Fruit fly (Drosophila melanogaster) whole organism, embryonic: ENCODE measurements around the gene P5CDh2.
A peak's percentile ranks its signal among the peaks of the same experiment; 100 is the strongest.

Experiments
- B-H1 ChIP-seq: fragments of 200-800 bp; sonication (Bioruptor generic); IDR thresholded peaks from 3 replicates; pipeline ENCODE4 v1.3.6; 2022; ENCODE audit warnings: missing biosample characterization, missing genetic modification characterization
- B-H2 ChIP-seq: fragments of 200-800 bp; sonication (Bioruptor generic); optimal IDR thresholded peaks from 2 replicates; lab custom pipeline; 2018; ENCODE audit warnings: missing biosample characterization, mild to moderate bottlenecking, missing genetic modification characterization
- BEAF-32 ChIP-seq: fragments of 200-800 bp; sonication (Bioruptor generic); optimal IDR thresholded peaks from 3 replicates; lab custom pipeline; 2017; ENCODE audit warnings: missing biosample characterization, missing genetic modification characterization, mild to moderate bottlenecking, moderate library complexity, missing genetic modification reagents
- CG10147 ChIP-seq: fragments of 200-800 bp; sonication (Bioruptor generic); optimal IDR thresholded peaks from 2 replicates; lab custom pipeline; 2019; ENCODE audit warnings: missing biosample characterization, mild to moderate bottlenecking, missing genetic modification characterization, moderate library complexity
- CG12155 ChIP-seq: fragments of 200-800 bp; sonication (Bioruptor generic); optimal IDR thresholded peaks from 3 replicates; lab custom pipeline; 2016; ENCODE audit warnings: missing biosample characterization, missing genetic modification characterization
- CG1233 ChIP-seq: fragments of 200-800 bp; sonication (Bioruptor generic); optimal IDR thresholded peaks from 4 replicates; lab custom pipeline; 2018; ENCODE audit warnings: missing biosample characterization, mild to moderate bottlenecking, missing genetic modification characterization
- CG12391 ChIP-seq: fragments of 200-800 bp; sonication (Bioruptor generic); optimal IDR thresholded peaks from 3 replicates; lab custom pipeline; 2018; ENCODE audit warnings: missing biosample characterization, mild to moderate bottlenecking, missing genetic modification characterization, moderate library complexity
- CG12744 ChIP-seq: fragments of 200-800 bp; sonication (Bioruptor generic); optimal IDR thresholded peaks from 2 replicates; lab custom pipeline; 2016; ENCODE audit warnings: missing biosample characterization, missing genetic modification characterization
- CG13296 ChIP-seq: fragments of 200-800 bp; sonication (Bioruptor generic); optimal IDR thresholded peaks from 3 replicates; lab custom pipeline; 2018; ENCODE audit warnings: missing biosample characterization, mild to moderate bottlenecking, missing genetic modification characterization
- CG13775 ChIP-seq: fragments of 200-800 bp; sonication (Bioruptor generic); optimal IDR thresholded peaks from 3 replicates; lab custom pipeline; 2017; ENCODE audit warnings: missing biosample characterization, mild to moderate bottlenecking, missing genetic modification characterization
- CG14050 ChIP-seq: fragments of 200-800 bp; sonication (Bioruptor generic); IDR thresholded peaks from 3 replicates; pipeline ENCODE4 v1.3.6; 2022; ENCODE audit warnings: missing biosample characterization, missing genetic modification characterization
- CG18764 ChIP-seq: fragments of 200-800 bp; sonication (Bioruptor generic); optimal IDR thresholded peaks from 3 replicates; lab custom pipeline; 2016; ENCODE audit warnings: missing biosample characterization, missing genetic modification characterization
- CG30403 ChIP-seq: fragments of 200-800 bp; sonication (Bioruptor generic); optimal IDR thresholded peaks from 3 replicates; lab custom pipeline; 2016; ENCODE audit warnings: missing biosample characterization, missing genetic modification characterization
- CG32772 ChIP-seq: fragments of 200-800 bp; sonication (Bioruptor generic); IDR thresholded peaks from 2 replicates; pipeline ENCODE4 v1.3.6; 2022; ENCODE audit warnings: missing biosample characterization, missing genetic modification characterization
- CG42726 ChIP-seq: fragments of 200-800 bp; sonication (Bioruptor generic); IDR thresholded peaks from 2 replicates; pipeline ENCODE4 v1.3.6; 2022; ENCODE audit warnings: missing biosample characterization, missing genetic modification characterization; ENCODE audit not compliant: partially characterized antibody
- CG7786 ChIP-seq: fragments of 200-800 bp; sonication (Bioruptor generic); optimal IDR thresholded peaks from 2 replicates; lab custom pipeline; 2016; ENCODE audit warnings: missing biosample characterization, missing genetic modification characterization
- CG7928 ChIP-seq: fragments of 200-800 bp; sonication (Bioruptor generic); optimal IDR thresholded peaks from 2 replicates; lab custom pipeline; 2017; ENCODE audit warnings: missing biosample characterization, mild to moderate bottlenecking, missing genetic modification characterization
- CG8089 ChIP-seq: fragments of 200-800 bp; sonication (Bioruptor generic); optimal IDR thresholded peaks from 3 replicates; lab custom pipeline; 2016; ENCODE audit warnings: missing biosample characterization, missing genetic modification characterization
- CG8944 ChIP-seq: fragments of 200-800 bp; sonication (Bioruptor generic); optimal IDR thresholded peaks from 3 replicates; lab custom pipeline; 2016; ENCODE audit warnings: missing biosample characterization, missing genetic modification characterization
- CG9437 ChIP-seq: fragments of 200-800 bp; sonication (Bioruptor generic); optimal IDR thresholded peaks from 2 replicates; lab custom pipeline; 2018; ENCODE audit warnings: missing biosample characterization, mild to moderate bottlenecking, missing genetic modification characterization
- CG9609 ChIP-seq: fragments of 200-800 bp; sonication (Bioruptor generic); optimal IDR thresholded peaks from 3 replicates; lab custom pipeline; 2016; ENCODE audit warnings: missing biosample characterization, missing genetic modification characterization
- Dll ChIP-seq: fragments of 200-800 bp; sonication (Bioruptor generic); IDR thresholded peaks from 4 replicates; pipeline ENCODE4 v1.3.6; 2022; ENCODE audit warnings: missing biosample characterization, missing genetic modification characterization; ENCODE audit not compliant: partially characterized antibody
- Fer3 ChIP-seq: fragments of 200-800 bp; sonication (Bioruptor generic); optimal IDR thresholded peaks from 2 replicates; lab custom pipeline; 2018; ENCODE audit warnings: missing biosample characterization, mild to moderate bottlenecking, missing genetic modification characterization, moderate library complexity
- HLHmδ ChIP-seq: fragments of 200-800 bp; sonication (Bioruptor generic); optimal IDR thresholded peaks from 2 replicates; lab custom pipeline; 2018; ENCODE audit warnings: missing biosample characterization, mild to moderate bottlenecking, missing genetic modification characterization, moderate library complexity
- PHDP ChIP-seq: fragments of 200-800 bp; sonication (Bioruptor generic); optimal IDR thresholded peaks from 3 replicates; lab custom pipeline; 2018; ENCODE audit warnings: missing biosample characterization, mild to moderate bottlenecking, missing genetic modification characterization, moderate library complexity
- Sox102F ChIP-seq: fragments of 200-800 bp; sonication (Bioruptor generic); optimal IDR thresholded peaks from 2 replicates; lab custom pipeline; 2018; ENCODE audit warnings: missing biosample characterization, mild to moderate bottlenecking, missing genetic modification characterization, moderate library complexity
- Taf1 ChIP-seq: fragments of 200-800 bp; sonication (Bioruptor generic); IDR thresholded peaks from 2 replicates; pipeline ENCODE4 v1.3.6; 2022; ENCODE audit warnings: missing biosample characterization, missing genetic modification characterization
- Xrp1 ChIP-seq: fragments of 200-800 bp; sonication (Bioruptor generic); IDR thresholded peaks from 2 replicates; pipeline ENCODE4 v1.3.6; 2022; ENCODE audit warnings: missing biosample characterization, missing genetic modification characterization
- az2 ChIP-seq: fragments of 200-800 bp; sonication (Bioruptor generic); optimal IDR thresholded peaks from 3 replicates; lab custom pipeline; 2016; ENCODE audit warnings: missing biosample characterization, missing genetic modification characterization
- bcd ChIP-seq: fragments of 200-800 bp; sonication (Bioruptor generic); optimal IDR thresholded peaks from 2 replicates; lab custom pipeline; 2017; ENCODE audit warnings: missing biosample characterization, mild to moderate bottlenecking, missing genetic modification characterization
- bsh ChIP-seq, 2 experiments: fragments of 200-800 bp; sonication (Bioruptor generic); optimal IDR thresholded peaks; 2 replicates each; lab custom pipeline; 2017 to 2018; ENCODE audit warnings: mild to moderate bottlenecking in 2 of 2, missing biosample characterization in 2 of 2, missing genetic modification characterization in 2 of 2, moderate library complexity in 1 of 2
- cas ChIP-seq: fragments of 200-800 bp; sonication (Bioruptor generic); IDR thresholded peaks from 2 replicates; pipeline ENCODE4 v1.3.6; 2022; ENCODE audit warnings: missing biosample characterization, missing genetic modification characterization
- chm ChIP-seq: fragments of 200-800 bp; sonication (Bioruptor generic); IDR thresholded peaks from 2 replicates; pipeline ENCODE4 v1.3.6; 2022; ENCODE audit warnings: missing biosample characterization, missing genetic modification characterization
- corto ChIP-seq: fragments of 200-800 bp; sonication (Bioruptor generic); optimal IDR thresholded peaks from 2 replicates; lab custom pipeline; 2016; ENCODE audit warnings: missing biosample characterization, mild to moderate bottlenecking, missing genetic modification characterization, moderate library complexity
- dysf ChIP-seq: fragments of 200-800 bp; sonication (Bioruptor generic); IDR thresholded peaks from 3 replicates; pipeline ENCODE4 v1.3.6; 2022; ENCODE audit warnings: missing biosample characterization, missing genetic modification characterization
- gce ChIP-seq: fragments of 200-800 bp; sonication (Bioruptor generic); IDR thresholded peaks from 3 replicates; pipeline ENCODE4 v1.3.6; 2022; ENCODE audit warnings: missing biosample characterization, missing genetic modification characterization
- hth ChIP-seq: fragments of >200 bp; optimal IDR thresholded peaks from 2 replicates; lab custom pipeline; 2017; ENCODE audit warnings: inconsistent platforms
- ind ChIP-seq: fragments of 200-800 bp; sonication (Bioruptor generic); optimal IDR thresholded peaks from 3 replicates; lab custom pipeline; 2016; ENCODE audit warnings: missing biosample characterization, missing genetic modification characterization
- insv ChIP-seq, 2 experiments: fragments of 200-800 bp; sonication (Bioruptor generic); optimal IDR thresholded peaks; 3 replicates each; lab custom pipeline; 2016 to 2018; ENCODE audit warnings: missing biosample characterization in 2 of 2, missing genetic modification characterization in 2 of 2
- jigr1 ChIP-seq: fragments of 200-800 bp; sonication (Bioruptor generic); IDR thresholded peaks from 3 replicates; pipeline ENCODE4 v1.3.6; 2022; ENCODE audit warnings: missing biosample characterization, missing genetic modification characterization
- otp ChIP-seq: fragments of 200-800 bp; sonication (Bioruptor generic); IDR thresholded peaks from 3 replicates; pipeline ENCODE4, ENCODE4 v1.3.6; 2022; ENCODE audit warnings: missing biosample characterization, missing genetic modification characterization
- schlank ChIP-seq: fragments of 200-800 bp; sonication (Bioruptor generic); optimal IDR thresholded peaks from 2 replicates; lab custom pipeline; 2018; ENCODE audit warnings: missing biosample characterization, mild to moderate bottlenecking, missing genetic modification characterization
- sd ChIP-seq: fragments of 200-800 bp; sonication (Bioruptor generic); optimal IDR thresholded peaks from 3 replicates; lab custom pipeline; 2018; ENCODE audit warnings: missing biosample characterization, mild to moderate bottlenecking, missing genetic modification characterization, moderate library complexity
- seq ChIP-seq: fragments of 200-800 bp; sonication (Bioruptor generic); IDR thresholded peaks from 2 replicates; pipeline ENCODE4 v1.3.6; 2022; ENCODE audit warnings: missing biosample characterization, missing genetic modification characterization
- sisA ChIP-seq: fragments of 200-800 bp; sonication (Bioruptor generic); IDR thresholded peaks from 2 replicates; pipeline ENCODE4 v1.3.6; 2022; ENCODE audit warnings: missing biosample characterization, missing genetic modification characterization
- slbo ChIP-seq: fragments of 200-800 bp; sonication (Bioruptor generic); IDR thresholded peaks from 2 replicates; pipeline ENCODE4 v1.3.6; 2022; ENCODE audit warnings: missing biosample characterization, missing genetic modification characterization
- stwl ChIP-seq: fragments of 200-800 bp; sonication (Bioruptor generic); optimal IDR thresholded peaks from 3 replicates; lab custom pipeline; 2018; ENCODE audit warnings: missing biosample characterization, mild to moderate bottlenecking, missing genetic modification characterization, moderate library complexity
- tgo ChIP-seq: fragments of 200-800 bp; sonication (Bioruptor generic); IDR thresholded peaks from 3 replicates; pipeline ENCODE4 v1.3.6; 2022; ENCODE audit warnings: missing biosample characterization, missing genetic modification characterization
- trem ChIP-seq: fragments of 200-800 bp; optimal IDR thresholded peaks from 3 replicates; lab custom pipeline; 2019; ENCODE audit warnings: missing biosample characterization, mild to moderate bottlenecking, missing genetic modification characterization, moderate library complexity
- unc-4 ChIP-seq: fragments of 200-800 bp; sonication (Bioruptor generic); IDR thresholded peaks from 2 replicates; pipeline ENCODE4 v1.3.6; 2022; ENCODE audit warnings: missing biosample characterization, missing genetic modification characterization; ENCODE audit not compliant: partially characterized antibody
- wdn ChIP-seq: fragments of 200-800 bp; sonication (Bioruptor generic); IDR thresholded peaks from 2 replicates; pipeline ENCODE4 v1.3.6; 2022; ENCODE audit warnings: missing biosample characterization, missing genetic modification characterization
- zen2 ChIP-seq: fragments of 200-800 bp; sonication (Bioruptor generic); IDR thresholded peaks from 3 replicates; pipeline ENCODE4 v1.3.6; 2022; ENCODE audit warnings: missing biosample characterization, missing genetic modification characterization; ENCODE audit not compliant: partially characterized antibody

P5CDh2 gene

DNA sequence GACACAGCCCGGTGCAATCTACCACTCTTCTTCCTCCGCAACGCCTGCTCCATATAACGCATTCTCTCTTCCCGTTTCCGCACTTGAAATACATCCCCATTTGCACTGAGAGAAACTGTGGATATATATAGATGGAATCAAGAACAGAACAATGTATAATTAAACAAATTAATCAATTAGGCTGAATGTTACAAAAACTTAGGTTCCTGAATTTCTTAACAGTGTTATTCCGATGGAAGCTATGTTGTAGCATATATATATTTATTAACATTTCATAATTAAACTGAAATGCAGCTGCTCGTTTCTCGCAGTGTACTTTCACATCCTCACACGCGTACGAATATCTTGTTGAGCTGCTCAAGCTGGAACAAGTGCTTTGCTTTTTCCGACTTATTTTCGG lies 18.2 kb upstream of the P5CDh2 start:
- TF ChIP-seq PHDP (tag; lab: Kevin White, UChicago) (peak; percentile 62), Taf1 (GFP tag; lab: Robert Waterston, UW) (no peak), CG12391 (tag; lab: Kevin White, UChicago) (peak; percentile 61), cas (GFP tag; lab: Robert Waterston, UW) (no peak), CG32772 (GFP tag; lab: Robert Waterston, UW) (no peak), BEAF-32 (GFP tag; lab: Kevin White, UChicago) (no peak), HLHmδ (no peak), CG9437 (GFP tag; lab: Kevin White, UChicago) (peak; percentile 40), Xrp1 (GFP tag; lab: Robert Waterston, UW) (peak; percentile 76), tgo (GFP tag; lab: Robert Waterston, UW) (no peak), CG42726 (GFP tag; lab: Robert Waterston, UW) (no peak), CG18764 (GFP tag; lab: Kevin White, UChicago) (no peak), stwl (peak; percentile 14), CG8089 (GFP tag; lab: Kevin White, UChicago) (no peak), ind (peak; percentile 1), chm (GFP tag; lab: Robert Waterston, UW) (no peak), CG12744 (GFP tag; lab: Kevin White, UChicago) (no peak), CG13775 (GFP tag; lab: Kevin White, UChicago) (peak; percentile 36), B-H1 (no peak), CG8944 (GFP tag; lab: Kevin White, UChicago) (no peak), Sox102F (GFP tag; lab: Kevin White, UChicago) (peak; percentile 57), dysf (GFP tag; lab: Robert Waterston, UW) (0 out of 3 replicates have a peak, but pooled peaks have one; percentile 47), CG30403 (peak; percentile 55), insv (GFP tag; optimal IDR thresholded peaks at IDR 0.05; lab: Kevin White, UChicago) (no peak), bsh (GFP tag; optimal IDR thresholded peaks at IDR 0.05; lab: Kevin White, UChicago) (peak; percentile 61 to 75), Dll (GFP tag; lab: Robert Waterston, UW) (no peak), sd (tag; lab: Kevin White, UChicago) (no peak), B-H2 (GFP tag; lab: Kevin White, UChicago) (no peak), trem (tag; lab: Kevin White, UChicago) (peak; percentile 46), az2 (GFP tag; lab: Kevin White, UChicago) (peak; percentile 60), bcd (GFP tag; lab: Kevin White, UChicago) (no peak), CG9609 (GFP tag; lab: Kevin White, UChicago) (peak; percentile 23), zen2 (GFP tag; lab: Robert Waterston, UW) (no peak), seq (GFP tag; lab: Robert Waterston, UW) (no peak), slbo (no peak), Fer3 (no peak), otp (0 out of 3 replicates have a peak, but pooled peaks have one; percentile 35), CG7786 (GFP tag; lab: Kevin White, UChicago) (no peak), CG7928 (GFP tag; lab: Kevin White, UChicago) (no peak), sisA (peak; percentile 20; the same call in 1 of the 2 replicates), jigr1 (GFP tag; lab: Robert Waterston, UW) (no peak), gce (GFP tag; lab: Robert Waterston, UW) (0 out of 3 replicates have a peak, but pooled peaks have one; percentile 37), hth (lab: Kevin White, UChicago) (no peak), wdn (no peak), CG14050 (no peak), CG12155 (GFP tag; lab: Kevin White, UChicago) (no peak), CG13296 (no peak), CG10147 (no peak), CG1233 (GFP tag; lab: Kevin White, UChicago) (no peak), unc-4 (GFP tag; lab: Robert Waterston, UW) (no peak), corto (GFP tag; lab: Kevin White, UChicago) (peak; percentile 93), schlank (tag; lab: Kevin White, UChicago) (no peak)
